Fruit fly (Drosophila melanogaster) whole organism, embryonic: Measurements from ENCODE around the gene Spec2.

Experiments used
- Antp ChIP-seq: fragments of 200-800 bp; sonication (Bioruptor generic); optimal IDR thresholded peaks from 3 replicates; lab custom pipeline; 2016; ENCODE audit warnings: missing biosample characterization, missing genetic modification characterization
- B-H1 ChIP-seq: fragments of 200-800 bp; sonication (Bioruptor generic); IDR thresholded peaks from 3 replicates; pipeline ENCODE4 v1.3.6; 2022; ENCODE audit warnings: missing biosample characterization, missing genetic modification characterization
- CG11085 ChIP-seq: fragments of 200-800 bp; sonication (Bioruptor generic); IDR thresholded peaks from 2 replicates; pipeline ENCODE4 v1.3.6; 2022; ENCODE audit warnings: missing biosample characterization, missing genetic modification characterization
- CG11504 ChIP-seq: fragments of 200-800 bp; sonication (Bioruptor generic); optimal IDR thresholded peaks from 3 replicates; lab custom pipeline; 2019; ENCODE audit warnings: missing biosample characterization, mild to moderate bottlenecking, missing genetic modification characterization, moderate library complexity
- CG12744 ChIP-seq: fragments of 200-800 bp; sonication (Bioruptor generic); optimal IDR thresholded peaks from 2 replicates; lab custom pipeline; 2016; ENCODE audit warnings: missing biosample characterization, missing genetic modification characterization
- CG13123 ChIP-seq: fragments of 200-800 bp; sonication (Bioruptor generic); optimal IDR thresholded peaks from 2 replicates; lab custom pipeline; 2016; ENCODE audit warnings: missing biosample characterization, missing genetic modification characterization
- CG13296 ChIP-seq: fragments of 200-800 bp; sonication (Bioruptor generic); optimal IDR thresholded peaks from 3 replicates; lab custom pipeline; 2018; ENCODE audit warnings: missing biosample characterization, mild to moderate bottlenecking, missing genetic modification characterization
- CG14050 ChIP-seq: fragments of 200-800 bp; sonication (Bioruptor generic); IDR thresholded peaks from 3 replicates; pipeline ENCODE4 v1.3.6; 2022; ENCODE audit warnings: missing biosample characterization, missing genetic modification characterization
- CG15073 ChIP-seq: fragments of 200-800 bp; sonication (Bioruptor generic); optimal IDR thresholded peaks from 2 replicates; lab custom pipeline; 2016; ENCODE audit warnings: missing biosample characterization, missing genetic modification characterization
- CG1647 ChIP-seq: fragments of 200-800 bp; sonication (Bioruptor generic); optimal IDR thresholded peaks from 3 replicates; lab custom pipeline; 2016; ENCODE audit warnings: missing biosample characterization, missing genetic modification characterization
- CG16815 ChIP-seq: fragments of 200-800 bp; sonication (Bioruptor generic); optimal IDR thresholded peaks from 3 replicates; lab custom pipeline; 2017; ENCODE audit warnings: missing biosample characterization, mild to moderate bottlenecking, missing genetic modification characterization
- CG33557 ChIP-seq: fragments of 200-800 bp; sonication (Bioruptor generic); optimal IDR thresholded peaks from 2 replicates; lab custom pipeline; 2019; ENCODE audit warnings: missing biosample characterization, mild to moderate bottlenecking, missing genetic modification characterization, moderate library complexity
- CG34376 ChIP-seq: fragments of 200-800 bp; sonication (Bioruptor generic); optimal IDR thresholded peaks from 2 replicates; lab custom pipeline; 2018; ENCODE audit warnings: missing biosample characterization, mild to moderate bottlenecking, missing genetic modification characterization
- CG4707 ChIP-seq: fragments of 200-800 bp; sonication (Bioruptor generic); optimal IDR thresholded peaks from 2 replicates; lab custom pipeline; 2018; ENCODE audit warnings: missing biosample characterization, mild to moderate bottlenecking, missing genetic modification characterization, moderate library complexity
- CG5180 ChIP-seq: fragments of 200-800 bp; sonication (Bioruptor generic); optimal IDR thresholded peaks from 3 replicates; lab custom pipeline; 2017; ENCODE audit warnings: missing biosample characterization, missing genetic modification characterization, mild to moderate bottlenecking, moderate library complexity, missing genetic modification reagents
- CG6654 ChIP-seq: fragments of 200-800 bp; sonication (Bioruptor generic); optimal IDR thresholded peaks from 2 replicates; lab custom pipeline; 2017; ENCODE audit warnings: missing biosample characterization, mild to moderate bottlenecking, missing genetic modification characterization
- CG6683 ChIP-seq: fragments of 200-800 bp; sonication (Bioruptor generic); optimal IDR thresholded peaks from 2 replicates; lab custom pipeline; 2017; ENCODE audit warnings: missing biosample characterization, mild to moderate bottlenecking, missing genetic modification characterization, missing genetic modification reagents
- CG7987 ChIP-seq: fragments of 200-800 bp; sonication (Bioruptor generic); optimal IDR thresholded peaks from 2 replicates; lab custom pipeline; 2018; ENCODE audit warnings: missing biosample characterization, mild to moderate bottlenecking, missing genetic modification characterization, moderate library complexity
- CG8924 ChIP-seq: fragments of 200-800 bp; optimal IDR thresholded peaks from 3 replicates; lab custom pipeline; 2019; ENCODE audit warnings: missing biosample characterization, mild to moderate bottlenecking, missing genetic modification characterization, moderate library complexity
- Dll ChIP-seq: fragments of 200-800 bp; sonication (Bioruptor generic); IDR thresholded peaks from 4 replicates; pipeline ENCODE4 v1.3.6; 2022; ENCODE audit warnings: missing biosample characterization, missing genetic modification characterization; ENCODE audit not compliant: partially characterized antibody
- Fer3 ChIP-seq: fragments of 200-800 bp; sonication (Bioruptor generic); optimal IDR thresholded peaks from 2 replicates; lab custom pipeline; 2018; ENCODE audit warnings: missing biosample characterization, mild to moderate bottlenecking, missing genetic modification characterization, moderate library complexity
- H15 ChIP-seq: fragments of 200-800 bp; sonication (Bioruptor generic); IDR thresholded peaks from 3 replicates; pipeline ENCODE4 v1.3.6; 2022; ENCODE audit warnings: missing biosample characterization, missing genetic modification characterization
- Lpt ChIP-seq: fragments of >200 bp; optimal IDR thresholded peaks from 2 replicates; lab custom pipeline; 2018; ENCODE audit warnings: missing biosample characterization, missing genetic modification characterization
- Mad ChIP-seq: fragments of 200-800 bp; sonication (Bioruptor generic); optimal IDR thresholded peaks from 2 replicates; lab custom pipeline; 2016; ENCODE audit warnings: missing biosample characterization, missing genetic modification characterization
- Myb ChIP-seq: fragments of 200-800 bp; sonication (Bioruptor generic); optimal IDR thresholded peaks from 2 replicates; lab custom pipeline; 2016; ENCODE audit warnings: missing biosample characterization, missing genetic modification characterization
- Six4 ChIP-seq: fragments of 200-800 bp; sonication (Bioruptor generic); optimal IDR thresholded peaks from 2 replicates; lab custom pipeline; 2016; ENCODE audit warnings: missing biosample characterization, missing genetic modification characterization
- Taf1 ChIP-seq: fragments of 200-800 bp; sonication (Bioruptor generic); IDR thresholded peaks from 2 replicates; pipeline ENCODE4 v1.3.6; 2022; ENCODE audit warnings: missing biosample characterization, missing genetic modification characterization
- Usf ChIP-seq: fragments of 200-800 bp; sonication (Bioruptor generic); optimal IDR thresholded peaks from 2 replicates; lab custom pipeline; 2017; ENCODE audit warnings: missing genotype, missing biosample characterization, missing genetic modification characterization
- abd-A ChIP-seq: fragments of 200-800 bp; sonication (Bioruptor generic); optimal IDR thresholded peaks from 3 replicates; lab custom pipeline; 2019; ENCODE audit warnings: missing biosample characterization, mild to moderate bottlenecking, missing genetic modification characterization, moderate library complexity
- ac ChIP-seq: fragments of 200-800 bp; sonication (Bioruptor generic); optimal IDR thresholded peaks from 3 replicates; lab custom pipeline; 2017; ENCODE audit warnings: missing biosample characterization, mild to moderate bottlenecking, missing genetic modification characterization
- amos ChIP-seq: fragments of 200-800 bp; sonication (Bioruptor generic); IDR thresholded peaks from 2 replicates; pipeline ENCODE4 v1.3.6; 2022; ENCODE audit warnings: missing biosample characterization, missing genetic modification characterization; ENCODE audit not compliant: partially characterized antibody
- bsh ChIP-seq, 2 experiments: fragments of 200-800 bp; sonication (Bioruptor generic); optimal IDR thresholded peaks; 2 replicates each; lab custom pipeline; 2017 to 2018; ENCODE audit warnings: mild to moderate bottlenecking in 2 of 2, missing biosample characterization in 2 of 2, missing genetic modification characterization in 2 of 2, moderate library complexity in 1 of 2
- btn ChIP-seq: fragments of 200-800 bp; sonication (Bioruptor generic); optimal IDR thresholded peaks from 2 replicates; lab custom pipeline; 2016; ENCODE audit warnings: missing biosample characterization, missing genetic modification characterization
- ci ChIP-seq: fragments of 200-800 bp; sonication (Bioruptor generic); IDR thresholded peaks from 3 replicates; pipeline ENCODE4 v1.3.6; 2022; ENCODE audit warnings: missing biosample characterization, missing genetic modification characterization
- crol ChIP-seq: fragments of 200-800 bp; sonication (Bioruptor generic); IDR thresholded peaks from 2 replicates; pipeline ENCODE4 v1.3.6; 2022; ENCODE audit warnings: missing biosample characterization, missing genetic modification characterization
- disco-r ChIP-seq: fragments of 200-800 bp; sonication (Bioruptor generic); optimal IDR thresholded peaks from 2 replicates; lab custom pipeline; 2016; ENCODE audit warnings: missing biosample characterization, missing genetic modification characterization
- fd96Cb ChIP-seq: fragments of 200-800 bp; sonication (Bioruptor generic); optimal IDR thresholded peaks from 2 replicates; lab custom pipeline; 2018; ENCODE audit warnings: missing biosample characterization, mild to moderate bottlenecking, missing genetic modification characterization, moderate library complexity
- fu2 ChIP-seq: fragments of 200-800 bp; sonication (Bioruptor generic); optimal IDR thresholded peaks from 2 replicates; lab custom pipeline; 2016; ENCODE audit warnings: missing biosample characterization, missing genetic modification characterization
- gcm ChIP-seq: fragments of 200-800 bp; sonication (Bioruptor generic); optimal IDR thresholded peaks from 2 replicates; lab custom pipeline; 2019; ENCODE audit warnings: missing biosample characterization, mild to moderate bottlenecking, missing genetic modification characterization, moderate library complexity
- hbn ChIP-seq: fragments of 200-800 bp; sonication (Bioruptor generic); IDR thresholded peaks from 2 replicates; pipeline ENCODE4 v1.3.6; 2022; ENCODE audit warnings: missing biosample characterization, missing genetic modification characterization; ENCODE audit not compliant: partially characterized antibody
- jumu ChIP-seq: fragments of 200-800 bp; sonication (Bioruptor generic); optimal IDR thresholded peaks from 3 replicates; lab custom pipeline; 2016; ENCODE audit warnings: missing biosample characterization, missing genetic modification characterization
- kay ChIP-seq: fragments of 200-800 bp; sonication (Bioruptor generic); optimal IDR thresholded peaks from 2 replicates; lab custom pipeline; 2016; ENCODE audit warnings: missing biosample characterization, missing genetic modification characterization
- mld ChIP-seq: fragments of 200-800 bp; sonication (Bioruptor generic); IDR thresholded peaks from 3 replicates; pipeline ENCODE4 v1.3.6; 2022; ENCODE audit warnings: missing biosample characterization, missing genetic modification characterization; ENCODE audit not compliant: partially characterized antibody
- pb ChIP-seq: fragments of 200-800 bp; sonication (Bioruptor generic); optimal IDR thresholded peaks from 3 replicates; lab custom pipeline; 2016; ENCODE audit warnings: missing biosample characterization, missing genetic modification characterization
- pzg ChIP-seq: fragments of 200-800 bp; sonication (Bioruptor generic); optimal IDR thresholded peaks from 3 replicates; lab custom pipeline; 2018; ENCODE audit warnings: missing biosample characterization, mild to moderate bottlenecking, missing genetic modification characterization, moderate library complexity
- repo ChIP-seq: fragments of 200-800 bp; sonication (Bioruptor generic); optimal IDR thresholded peaks from 2 replicates; lab custom pipeline; 2016; ENCODE audit warnings: missing biosample characterization, missing genetic modification characterization
- sima ChIP-seq: fragments of 200-800 bp; sonication (Bioruptor generic); optimal IDR thresholded peaks from 2 replicates; lab custom pipeline; 2016; ENCODE audit warnings: missing biosample characterization, missing genetic modification characterization
- tgo ChIP-seq: fragments of 200-800 bp; sonication (Bioruptor generic); IDR thresholded peaks from 3 replicates; pipeline ENCODE4 v1.3.6; 2022; ENCODE audit warnings: missing biosample characterization, missing genetic modification characterization
- tio ChIP-seq: fragments of 200-800 bp; sonication (Bioruptor generic); optimal IDR thresholded peaks from 2 replicates; lab custom pipeline; 2017; ENCODE audit warnings: missing biosample characterization, missing genetic modification characterization, inconsistent platforms
- zfh1 ChIP-seq: fragments of 200-800 bp; sonication (Bioruptor generic); IDR thresholded peaks from 3 replicates; pipeline ENCODE4 v1.3.6; 2022; ENCODE audit warnings: missing biosample characterization, missing genetic modification characterization

Spec2 gene

DNA sequence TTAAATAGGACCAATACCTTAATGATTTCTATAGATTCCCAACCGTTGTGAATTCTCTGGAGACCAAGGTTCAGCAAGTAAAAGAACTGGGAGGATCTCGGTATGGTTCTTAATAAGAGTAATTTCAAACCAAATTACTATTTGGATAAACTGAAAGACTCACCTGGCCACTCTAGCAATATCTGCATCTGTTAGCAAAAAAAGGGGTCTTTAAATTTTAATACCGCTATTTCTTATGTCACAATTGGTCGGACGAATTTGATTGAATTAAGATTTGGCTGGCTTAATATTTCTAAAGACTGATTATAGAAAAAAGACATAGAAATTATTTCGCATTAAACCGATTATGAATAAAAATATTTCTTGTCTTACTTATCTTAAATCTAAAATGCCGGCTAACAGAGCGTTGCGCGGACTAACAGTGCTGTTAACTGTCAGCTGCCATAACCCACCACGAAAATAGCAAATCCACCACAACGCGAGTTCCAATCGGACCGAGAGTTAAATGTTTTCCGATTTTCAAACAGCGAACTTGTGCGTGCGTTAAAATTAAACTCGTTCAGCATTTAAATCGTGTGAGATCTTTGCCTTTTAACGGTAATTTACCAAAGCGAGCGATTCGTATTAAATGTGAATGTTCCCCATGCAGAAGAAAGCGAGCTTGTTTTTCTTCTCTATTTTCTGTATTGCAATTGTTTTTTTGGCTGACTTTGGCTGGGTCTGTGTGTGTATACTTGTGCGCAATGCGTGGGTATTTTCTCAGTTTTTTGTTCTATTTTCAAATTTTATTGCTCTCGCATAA, 53.1 kb downstream of the Spec2 start, which contains the start of gene CRMP (continued):
- TF ChIP-seq Taf1 (GFP tag; lab: Robert Waterston, UW) (no peak), jumu (GFP tag; lab: Kevin White, UChicago) (no peak), Six4 (no peak), ac (GFP tag; lab: Kevin White, UChicago) (no peak), Antp (GFP tag; lab: Kevin White, UChicago) (no peak), Lpt (no peak), Mad (no peak), abd-A (no peak), gcm (GFP tag; lab: Kevin White, UChicago) (no peak), pb (GFP tag; lab: Kevin White, UChicago) (no peak), CG33557 (GFP tag; lab: Kevin White, UChicago) (peak; percentile 24), hbn (GFP tag; lab: Robert Waterston, UW) (peak; percentile 54), disco-r (GFP tag; lab: Kevin White, UChicago) (no peak), kay (GFP tag; lab: Kevin White, UChicago) (no peak), CG6654 (GFP tag; lab: Kevin White, UChicago) (no peak), CG5180 (GFP tag; lab: Kevin White, UChicago) (peak; percentile 22), sima (GFP tag; lab: Kevin White, UChicago) (no peak), ci (no peak), fu2 (GFP tag; lab: Kevin White, UChicago) (no peak), crol (GFP tag; lab: Robert Waterston, UW) (no peak), Dll (GFP tag; lab: Robert Waterston, UW) (peak; percentile 49; the same call in 1 of the 4 replicates), tgo (GFP tag; lab: Robert Waterston, UW) (no peak), bsh (GFP tag; optimal IDR thresholded peaks at IDR 0.05; lab: Kevin White, UChicago) (peak in 1 of 2 experiments; percentile 28), pzg (GFP tag; lab: Kevin White, UChicago) (peak; percentile 8), CG13123 (GFP tag; lab: Kevin White, UChicago) (no peak), H15 (GFP tag; lab: Robert Waterston, UW) (no peak), CG1647 (GFP tag; lab: Kevin White, UChicago) (no peak), fd96Cb (tag; lab: Kevin White, UChicago) (no peak), CG8924 (tag; lab: Kevin White, UChicago) (peak; percentile 15), repo (GFP tag; lab: Kevin White, UChicago) (no peak), Myb (peak; percentile 60), CG13296 (GFP tag; lab: Kevin White, UChicago) (peak; percentile 26), CG7987 (GFP tag; lab: Kevin White, UChicago) (no peak), Usf (GFP tag; lab: Kevin White, UChicago) (no peak), CG11085 (GFP tag; lab: Robert Waterston, UW) (no peak), CG11504 (tag; lab: Kevin White, UChicago) (no peak), CG4707 (GFP tag; lab: Kevin White, UChicago) (no peak), CG12744 (GFP tag; lab: Kevin White, UChicago) (no peak), btn (no peak), tio (no peak), CG14050 (GFP tag; lab: Robert Waterston, UW) (no peak), B-H1 (GFP tag; lab: Robert Waterston, UW) (no peak), CG16815 (GFP tag; lab: Kevin White, UChicago) (no peak), amos (GFP tag; lab: Robert Waterston, UW) (no peak), CG34376 (GFP tag; lab: Kevin White, UChicago) (peak; percentile 43), CG6683 (GFP tag; lab: Kevin White, UChicago) (no peak), zfh1 (GFP tag; lab: Robert Waterston, UW) (no peak), CG15073 (GFP tag; lab: Kevin White, UChicago) (no peak), Fer3 (tag; lab: Kevin White, UChicago) (no peak), mld (GFP tag; lab: Robert Waterston, UW) (no peak)
